Fruit fly (Drosophila melanogaster) whole organism, embryonic: ENCODE results near the gene Adat1.

ENCODE experiments used
- Abd-B ChIP-seq: fragments of 200-800 bp; sonication (Bioruptor generic); optimal IDR thresholded peaks from 2 replicates; lab custom pipeline; 2018; ENCODE audit warnings: missing biosample characterization, mild to moderate bottlenecking, missing genetic modification characterization, moderate library complexity
- CG1024 ChIP-seq: fragments of 200-800 bp; sonication (Bioruptor generic); IDR thresholded peaks from 2 replicates; pipeline ENCODE4 v1.3.6; 2022; ENCODE audit warnings: missing biosample characterization, missing genetic modification characterization
- CG10654 ChIP-seq: fragments of 200-800 bp; sonication (Bioruptor generic); optimal IDR thresholded peaks from 2 replicates; lab custom pipeline; 2016; ENCODE audit warnings: missing biosample characterization, missing genetic modification characterization
- CG11723 ChIP-seq: fragments of 200-800 bp; sonication (Bioruptor generic); optimal IDR thresholded peaks from 2 replicates; lab custom pipeline; 2017; ENCODE audit warnings: missing biosample characterization, mild to moderate bottlenecking, missing genetic modification characterization
- CG12219 ChIP-seq: fragments of 200-800 bp; sonication (Bioruptor generic); optimal IDR thresholded peaks from 3 replicates; lab custom pipeline; 2018; ENCODE audit warnings: missing biosample characterization, mild to moderate bottlenecking, missing genetic modification characterization
- CG12744 ChIP-seq: fragments of 200-800 bp; sonication (Bioruptor generic); optimal IDR thresholded peaks from 2 replicates; lab custom pipeline; 2016; ENCODE audit warnings: missing biosample characterization, missing genetic modification characterization
- CG13287 ChIP-seq: fragments of 200-800 bp; sonication (Bioruptor generic); IDR thresholded peaks from 2 replicates; pipeline ENCODE4 v1.3.6; 2022; ENCODE audit warnings: missing biosample characterization, missing genetic modification characterization; ENCODE audit not compliant: partially characterized antibody
- CG13296 ChIP-seq: fragments of 200-800 bp; sonication (Bioruptor generic); optimal IDR thresholded peaks from 3 replicates; lab custom pipeline; 2018; ENCODE audit warnings: missing biosample characterization, mild to moderate bottlenecking, missing genetic modification characterization
- CG14860 ChIP-seq: fragments of 200-800 bp; sonication (Bioruptor generic); IDR thresholded peaks from 3 replicates; pipeline ENCODE4 v1.3.6; 2022; ENCODE audit warnings: missing biosample characterization, missing genetic modification characterization; ENCODE audit not compliant: partially characterized antibody
- CG1603 ChIP-seq: fragments of 200-800 bp; sonication (Bioruptor generic); optimal IDR thresholded peaks from 2 replicates; lab custom pipeline; 2019; ENCODE audit warnings: missing biosample characterization, mild to moderate bottlenecking, missing genetic modification characterization, moderate library complexity
- CG17359 ChIP-seq: fragments of 200-800 bp; sonication (Bioruptor generic); optimal IDR thresholded peaks from 3 replicates; lab custom pipeline; 2018; ENCODE audit warnings: missing biosample characterization, mild to moderate bottlenecking, missing genetic modification characterization, moderate library complexity
- CG17568 ChIP-seq: fragments of 200-800 bp; sonication (Bioruptor generic); optimal IDR thresholded peaks from 2 replicates; lab custom pipeline; 2018; ENCODE audit warnings: missing biosample characterization, mild to moderate bottlenecking, missing genetic modification characterization, moderate library complexity
- CG18599 ChIP-seq: fragments of 200-800 bp; sonication (Bioruptor generic); optimal IDR thresholded peaks from 3 replicates; lab custom pipeline; 2017; ENCODE audit warnings: missing biosample characterization, missing genetic modification characterization, mild to moderate bottlenecking, moderate library complexity, missing genetic modification reagents
- CG31224 ChIP-seq: fragments of 200-800 bp; sonication (Bioruptor generic); IDR thresholded peaks from 2 replicates; pipeline ENCODE4 v1.3.6; 2022; ENCODE audit warnings: missing biosample characterization, missing genetic modification characterization
- CG32532 ChIP-seq: fragments of 200-800 bp; sonication (Bioruptor generic); IDR thresholded peaks from 2 replicates; pipeline ENCODE4 v1.3.6; 2022; ENCODE audit warnings: missing biosample characterization, missing genetic modification characterization
- CG34422 ChIP-seq: fragments of 200-800 bp; sonication (Bioruptor generic); IDR thresholded peaks from 3 replicates; pipeline ENCODE4 v1.3.6; 2022; ENCODE audit warnings: missing biosample characterization, missing genetic modification characterization
- CG43689 ChIP-seq: fragments of 200-800 bp; sonication (Bioruptor generic); IDR thresholded peaks from 2 replicates; pipeline ENCODE4 v1.3.6; 2022; ENCODE audit warnings: missing biosample characterization, missing genetic modification characterization
- CG4820 ChIP-seq: fragments of 200-800 bp; sonication (Bioruptor generic); optimal IDR thresholded peaks from 3 replicates; lab custom pipeline; 2016; ENCODE audit warnings: missing biosample characterization, missing genetic modification characterization
- CG6689 ChIP-seq: fragments of 200-800 bp; sonication (Bioruptor generic); IDR thresholded peaks from 2 replicates; pipeline ENCODE4 v1.3.6; 2022; ENCODE audit warnings: missing biosample characterization, missing genetic modification characterization
- Chrac-16 ChIP-seq: fragments of 200-800 bp; sonication (Bioruptor generic); optimal IDR thresholded peaks from 3 replicates; lab custom pipeline; 2016; ENCODE audit warnings: missing biosample characterization, missing genetic modification characterization
- Dek ChIP-seq: fragments of 200-800 bp; sonication (Bioruptor generic); optimal IDR thresholded peaks from 3 replicates; lab custom pipeline; 2019; ENCODE audit warnings: missing biosample characterization, mild to moderate bottlenecking, missing genetic modification characterization, moderate library complexity
- Doc3 ChIP-seq: fragments of 200-800 bp; sonication (Bioruptor generic); IDR thresholded peaks from 3 replicates; pipeline ENCODE4 v1.3.6; 2022; ENCODE audit warnings: missing biosample characterization, missing genetic modification characterization; ENCODE audit not compliant: partially characterized antibody
- E2f1 ChIP-seq: fragments of 200-800 bp; sonication (Bioruptor generic); IDR thresholded peaks from 2 replicates; pipeline ENCODE4 v1.3.6; 2022; ENCODE audit warnings: missing biosample characterization, missing genetic modification characterization
- HmgZ ChIP-seq: fragments of 200-800 bp; sonication (Bioruptor generic); optimal IDR thresholded peaks from 2 replicates; lab custom pipeline; 2018; ENCODE audit warnings: missing biosample characterization, mild to moderate bottlenecking, missing genetic modification characterization
- Lhr ChIP-seq: fragments of 200-800 bp; sonication (Bioruptor generic); optimal IDR thresholded peaks from 3 replicates; lab custom pipeline; 2017; ENCODE audit warnings: mild to moderate bottlenecking, missing biosample characterization, missing genetic modification reagents, missing genetic modification characterization
- MBD-R2 ChIP-seq: fragments of 200-800 bp; sonication (Bioruptor generic); IDR thresholded peaks from 2 replicates; pipeline ENCODE4 v1.3.6; 2022; ENCODE audit warnings: missing biosample characterization, missing genetic modification characterization
- Mes4 ChIP-seq: fragments of 200-800 bp; sonication (Bioruptor generic); optimal IDR thresholded peaks from 2 replicates; lab custom pipeline; 2016; ENCODE audit warnings: missing biosample characterization, missing genetic modification characterization
- NC2α ChIP-seq: fragments of 200-800 bp; sonication (Bioruptor generic); optimal IDR thresholded peaks from 2 replicates; lab custom pipeline; 2016; ENCODE audit warnings: missing biosample characterization, missing genetic modification characterization
- NC2β ChIP-seq: fragments of 200-800 bp; sonication (Bioruptor generic); optimal IDR thresholded peaks from 2 replicates; lab custom pipeline; 2016; ENCODE audit warnings: missing biosample characterization, missing genetic modification characterization
- Nf-YB ChIP-seq: fragments of 200-800 bp; sonication (Bioruptor generic); optimal IDR thresholded peaks from 3 replicates; lab custom pipeline; 2019; ENCODE audit warnings: missing biosample characterization, mild to moderate bottlenecking, missing genetic modification characterization, moderate library complexity
- PHDP ChIP-seq: fragments of 200-800 bp; sonication (Bioruptor generic); optimal IDR thresholded peaks from 3 replicates; lab custom pipeline; 2018; ENCODE audit warnings: missing biosample characterization, mild to moderate bottlenecking, missing genetic modification characterization, moderate library complexity
- Ravus ChIP-seq: fragments of 200-800 bp; sonication (Bioruptor generic); IDR thresholded peaks from 2 replicates; pipeline ENCODE4 v1.3.6; 2022; ENCODE audit warnings: missing biosample characterization, missing genetic modification characterization
- Rfx ChIP-seq: fragments of 200-800 bp; sonication (Bioruptor generic); IDR thresholded peaks from 2 replicates; pipeline ENCODE4 v1.3.6; 2022; ENCODE audit warnings: missing biosample characterization, missing genetic modification characterization
- caup ChIP-seq: fragments of 200-800 bp; sonication (Bioruptor generic); optimal IDR thresholded peaks from 3 replicates; lab custom pipeline; 2017; ENCODE audit warnings: missing biosample characterization, mild to moderate bottlenecking, missing genetic modification characterization, moderate library complexity; ENCODE audit not compliant: severe bottlenecking
- chinmo ChIP-seq: fragments of 200-800 bp; sonication (Bioruptor generic); IDR thresholded peaks from 4 replicates; pipeline ENCODE4 v1.3.6; 2022; ENCODE audit warnings: missing biosample characterization, missing genetic modification characterization; ENCODE audit not compliant: partially characterized antibody
- en ChIP-seq: fragments of 200-800 bp; sonication (Bioruptor generic); optimal IDR thresholded peaks from 2 replicates; lab custom pipeline; 2016; ENCODE audit warnings: missing biosample characterization, missing genetic modification characterization
- hkb ChIP-seq, 2 experiments: fragments of 200-800 bp in 1 of 2; fragments of >200 bp in 1 of 2; sonication (Bioruptor generic) in 1 of 2; IDR thresholded peaks in 1 of 2; optimal IDR thresholded peaks in 1 of 2; 2 replicates each; pipeline versions ENCODE4 v1.3.6 to Lab custom; 2017 to 2022; ENCODE audit warnings: missing biosample characterization in 1 of 2, missing genetic modification characterization in 1 of 2
- kni ChIP-seq: fragments of 200-800 bp; sonication (Bioruptor generic); optimal IDR thresholded peaks from 3 replicates; lab custom pipeline; 2017; ENCODE audit warnings: mild to moderate bottlenecking, missing biosample characterization, missing genetic modification reagents, missing genetic modification characterization
- mirr ChIP-seq: fragments of 200-800 bp; sonication (Bioruptor generic); optimal IDR thresholded peaks from 3 replicates; lab custom pipeline; 2018; ENCODE audit warnings: missing biosample characterization, mild to moderate bottlenecking, missing genetic modification characterization
- pb ChIP-seq: fragments of 200-800 bp; sonication (Bioruptor generic); optimal IDR thresholded peaks from 3 replicates; lab custom pipeline; 2016; ENCODE audit warnings: missing biosample characterization, missing genetic modification characterization
- prd ChIP-seq, 3 experiments: fragments of >200 bp in 2 of 3; fragments of 200-800 bp in 1 of 3; sonication (Bioruptor generic) in 1 of 3; optimal IDR thresholded peaks in 2 of 3; IDR thresholded peaks in 1 of 3; 2 replicates in 2 of 3; 3 replicates in 1 of 3; pipeline versions ENCODE4 v1.3.6 to Lab custom; 2017 to 2022; ENCODE audit warnings: missing biosample characterization in 1 of 3, missing genetic modification characterization in 1 of 3
- sc ChIP-seq, 3 experiments: fragments of >200 bp in 2 of 3; fragments of 200-800 bp in 1 of 3; sonication (Bioruptor generic) in 1 of 3; optimal IDR thresholded peaks; 2 replicates in 2 of 3; 3 replicates in 1 of 3; lab custom pipeline; 2017; ENCODE audit warnings: mild to moderate bottlenecking in 1 of 3, missing biosample characterization in 1 of 3, missing genetic modification characterization in 1 of 3, missing genetic modification reagents in 1 of 3
- seq ChIP-seq: fragments of 200-800 bp; sonication (Bioruptor generic); IDR thresholded peaks from 2 replicates; pipeline ENCODE4 v1.3.6; 2022; ENCODE audit warnings: missing biosample characterization, missing genetic modification characterization
- sna ChIP-seq: fragments of 200-800 bp; sonication (Bioruptor generic); IDR thresholded peaks from 2 replicates; pipeline ENCODE4 v1.3.6; 2022; ENCODE audit warnings: missing biosample characterization, missing genetic modification characterization; ENCODE audit not compliant: partially characterized antibody
- ttk ChIP-seq: fragments of 200-800 bp; sonication (Bioruptor generic); IDR thresholded peaks from 2 replicates; pipeline ENCODE4 v2.1.2; 2022; ENCODE audit warnings: missing biosample characterization, missing genetic modification characterization
- zfh2 ChIP-seq: fragments of 200-800 bp; sonication (Bioruptor generic); optimal IDR thresholded peaks from 2 replicates; lab custom pipeline; 2016; ENCODE audit warnings: missing biosample characterization, missing genetic modification characterization

Gene Adat1

dm6 chr2L:13835002-13835910 is 24.0 kb upstream of the Adat1 start, which contains the start of the genes mRpS23 and CenG1A (continued):
- TF ChIP-seq kni (GFP tag; lab: Kevin White, UChicago) (peak; percentile 94), CG10654 (GFP tag; lab: Kevin White, UChicago) (peak; percentile 100), chinmo (GFP tag; lab: Robert Waterston, UW) (0 out of 4 replicates have a peak, but pooled peaks have one; percentile 36), CG31224 (GFP tag; lab: Robert Waterston, UW) (peak; percentile 99), MBD-R2 (peak; percentile 100), Nf-YB (peak; percentile 92), hkb (optimal IDR thresholded peaks at IDR 0.05; lab: Kevin White, UChicago) (no peak), hkb (GFP tag; IDR thresholded peaks at IDR 0.05; lab: Robert Waterston, UW) (peak; percentile 100), zfh2 (peak; percentile 100), CG18599 (GFP tag; lab: Kevin White, UChicago) (peak; percentile 100), CG12744 (GFP tag; lab: Kevin White, UChicago) (peak; percentile 100), HmgZ (tag; lab: Kevin White, UChicago) (peak; percentile 100), Abd-B (peak; percentile 99), en (GFP tag; lab: Kevin White, UChicago) (peak; percentile 100), caup (GFP tag; lab: Kevin White, UChicago) (peak; percentile 100), mirr (GFP tag; lab: Kevin White, UChicago) (peak; percentile 100), CG12219 (GFP tag; lab: Kevin White, UChicago) (peak; percentile 100), ttk (GFP tag; lab: Robert Waterston, UW) (peak; percentile 100), CG32532 (GFP tag; lab: Robert Waterston, UW) (peak; percentile 100), prd (optimal IDR thresholded peaks at IDR 0.05; lab: Kevin White, UChicago) (no peak), prd (GFP tag; IDR thresholded peaks at IDR 0.05; lab: Robert Waterston, UW) (peak; percentile 100), CG6689 (GFP tag; lab: Robert Waterston, UW) (peak; percentile 100), CG13287 (GFP tag; lab: Robert Waterston, UW) (peak; percentile 88), CG17568 (GFP tag; lab: Kevin White, UChicago) (peak; percentile 100), sc (optimal IDR thresholded peaks at IDR 0.05; lab: Kevin White, UChicago) (no peak), sc (GFP tag; optimal IDR thresholded peaks at IDR 0.05; lab: Kevin White, UChicago) (peak; percentile 99), CG17359 (tag; lab: Kevin White, UChicago) (peak; percentile 100), sna (GFP tag; lab: Robert Waterston, UW) (peak; percentile 85), Chrac-16 (peak; percentile 100), Ravus (GFP tag; lab: Robert Waterston, UW) (peak; percentile 99), NC2β (GFP tag; lab: Kevin White, UChicago) (peak; percentile 100), seq (GFP tag; lab: Robert Waterston, UW) (peak; percentile 100), CG14860 (GFP tag; lab: Robert Waterston, UW) (peak; percentile 86), PHDP (tag; lab: Kevin White, UChicago) (peak; percentile 100), pb (GFP tag; lab: Kevin White, UChicago) (peak; percentile 99), Lhr (GFP tag; lab: Kevin White, UChicago) (peak; percentile 99), CG43689 (GFP tag; lab: Robert Waterston, UW) (peak; percentile 100), Mes4 (peak; percentile 100), Dek (peak; percentile 100), Doc3 (GFP tag; lab: Robert Waterston, UW) (peak; percentile 84), CG4820 (GFP tag; lab: Kevin White, UChicago) (peak; percentile 99), CG1024 (peak; percentile 99), Rfx (GFP tag; lab: Robert Waterston, UW) (peak; percentile 100), CG1603 (tag; lab: Kevin White, UChicago) (peak; percentile 99), E2f1 (peak; percentile 100), CG11723 (GFP tag; lab: Kevin White, UChicago) (peak; percentile 99), CG13296 (GFP tag; lab: Kevin White, UChicago) (peak; percentile 100), NC2α (GFP tag; lab: Kevin White, UChicago) (peak; percentile 99), CG34422 (GFP tag; lab: Robert Waterston, UW) (peak; percentile 100)
